Worm (Caenorhabditis elegans): ENCODE data around the gene F54F2.7.

- TF ChIP-seq him-1 (tag; optimal IDR thresholded peaks at IDR 0.05) (no peak), W03F9.2 (tag; optimal IDR thresholded peaks at IDR 0.05) (no peak), dao-5 (tag; optimal IDR thresholded peaks at IDR 0.05) (no peak)
Measured at ce11 chrIII:8827128-8827527, 20.0 kb upstream of the F54F2.7 start, which contains the start of gene F54F2.9.

All from whole organism, L4/young adult.